Fruit fly (Drosophila melanogaster) whole organism, adult: ENCODE data around the gene Duba.

ENCODE experiments used
- CG12768 ChIP-seq: fragments of 200-800 bp; sonication (Bioruptor generic); optimal IDR thresholded peaks from 2 replicates; lab custom pipeline; 2017; ENCODE audit warnings: missing biosample characterization, missing genetic modification characterization, mild to moderate bottlenecking, moderate library complexity, missing genetic modification reagents
- CG1620 ChIP-seq: fragments of 200-800 bp; sonication (Bioruptor generic); optimal IDR thresholded peaks from 2 replicates; lab custom pipeline; 2016; ENCODE audit warnings: missing biosample characterization, missing genetic modification characterization
- CG7101 ChIP-seq: fragments of 200-800 bp; sonication (Bioruptor generic); optimal IDR thresholded peaks from 2 replicates; lab custom pipeline; 2018; ENCODE audit warnings: missing biosample characterization, mild to moderate bottlenecking, missing genetic modification characterization, moderate library complexity
- Clk ChIP-seq: fragments of 200-800 bp; sonication (Bioruptor generic); optimal IDR thresholded peaks from 2 replicates; lab custom pipeline; 2017; ENCODE audit warnings: missing biosample characterization, missing genetic modification characterization
- Crg-1 ChIP-seq: fragments of 200-800 bp; sonication (Bioruptor generic); optimal IDR thresholded peaks from 2 replicates; lab custom pipeline; 2016; ENCODE audit warnings: missing biosample characterization, missing genetic modification characterization
- Hr96 ChIP-seq: fragments of 200-800 bp; sonication (Bioruptor generic); optimal IDR thresholded peaks from 2 replicates; lab custom pipeline; 2016; ENCODE audit warnings: missing biosample characterization, missing genetic modification characterization
- Mnt ChIP-seq: fragments of 200-800 bp; sonication (Bioruptor generic); optimal IDR thresholded peaks from 2 replicates; lab custom pipeline; 2016; ENCODE audit warnings: missing biosample characterization, mild to moderate bottlenecking, missing genetic modification characterization
- bab1 ChIP-seq: fragments of 200-800 bp; sonication (Bioruptor generic); optimal IDR thresholded peaks from 3 replicates; lab custom pipeline; 2019; ENCODE audit warnings: missing biosample characterization, mild to moderate bottlenecking, missing genetic modification characterization, moderate library complexity
- cnc ChIP-seq, 2 experiments: fragments of >200 bp; optimal IDR thresholded peaks; 2 replicates each; lab custom pipeline; 2017
- kay ChIP-seq: fragments of 200-800 bp; sonication (Bioruptor generic); peaks from one replicate; lab custom pipeline; 2016; ENCODE audit warnings: missing biosample characterization, missing genetic modification characterization, borderline replicate concordance

DNA sequence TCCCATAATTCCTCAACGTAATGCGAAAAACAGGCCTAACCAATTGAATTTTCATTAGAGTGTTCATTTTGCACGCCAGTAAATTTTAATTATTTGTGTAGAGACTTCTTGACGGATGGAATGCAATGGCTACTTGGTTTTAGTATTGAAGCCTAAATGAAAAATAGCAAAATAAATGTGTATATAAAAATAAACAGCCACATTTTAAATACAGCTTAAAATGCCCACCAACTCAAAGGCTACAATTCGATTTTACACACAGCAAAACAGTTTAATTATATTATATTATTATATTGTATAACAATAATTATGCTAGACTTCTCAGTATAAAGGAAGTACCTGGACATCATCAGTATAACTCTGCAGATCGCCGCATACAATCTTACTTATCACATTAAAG, 15.0 kb upstream of the Duba start, which contains the start of gene Akr1B:
- TF ChIP-seq Mnt (GFP tag; lab: Kevin White, UChicago) (no peak), cnc (optimal IDR thresholded peaks at IDR 0.05; lab: Kevin White, UChicago) (no peak), kay (GFP tag; lab: Kevin White, UChicago) (no peak), CG12768 (GFP tag; lab: Kevin White, UChicago) (no peak), bab1 (GFP tag; lab: Kevin White, UChicago) (no peak), CG7101 (tag; lab: Kevin White, UChicago) (no peak), Crg-1 (GFP tag; lab: Kevin White, UChicago) (no peak), Clk (no peak), CG1620 (GFP tag; lab: Kevin White, UChicago) (no peak), Hr96 (GFP tag; lab: Kevin White, UChicago) (no peak)
